Worm (Caenorhabditis elegans): Measurements from ENCODE around the gene rocf-1.

Gene rocf-1

DNA sequence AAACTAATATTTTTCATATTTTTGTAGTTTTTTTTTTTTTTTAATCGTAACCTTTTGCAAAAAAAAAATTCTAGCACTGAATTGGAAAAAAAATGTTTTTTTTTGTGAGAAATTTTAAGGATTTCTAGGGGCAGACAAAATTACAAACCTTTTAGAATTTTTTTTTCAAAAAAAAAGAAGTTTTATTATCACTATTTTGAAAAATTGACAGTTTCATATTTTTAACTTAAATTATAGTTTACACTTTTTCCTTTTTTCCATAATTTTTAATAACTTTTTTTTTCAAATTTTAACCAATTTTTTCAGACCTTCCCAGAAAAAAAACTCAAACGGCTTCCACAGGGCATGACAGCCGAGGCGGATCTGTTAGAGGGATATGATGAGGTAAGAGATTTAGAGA lies 6.7 kb upstream of the rocf-1 start, which contains the start of gene dpf-1:
Gene dpf-1, plus strand, starts transcription at position 301 of the 400 bp plus-strand sequence.
- no peak for TF ChIP-seq ztf-23 (GFP tag; IDR thresholded peaks at IDR 0.05)

- TF ChIP-seq T22C8.4 (GFP tag; IDR thresholded peaks at IDR 0.05) (no peak), klf-2 (GFP tag; conservative IDR thresholded peaks at IDR 0.05) (no peak), tab-1 (GFP tag; IDR thresholded peaks at IDR 0.05) (no peak), med-1 (GFP tag; optimal IDR thresholded peaks at IDR 0.05; ENCODE audit: insufficient read depth) (no peak), ztf-29 (GFP tag; IDR thresholded peaks at IDR 0.05) (no peak), ztf-23 (GFP tag; IDR thresholded peaks at IDR 0.05) (no peak), cog-1 (tag; optimal IDR thresholded peaks at IDR 0.05) (no peak)
Measured at ce11 chrV:15466719-15467118, 2.4 kb upstream of the rocf-1 start.

- TF ChIP-seq ref-1 (GFP tag; conservative IDR thresholded peaks at IDR 0.05) (no peak), ztf-23 (GFP tag; IDR thresholded peaks at IDR 0.05) (no peak)
Measured at ce11 chrV:15466017-15466416, 1.7 kb upstream of the rocf-1 start.

ce11 chrV:15465032-15465727 lies 878 bp upstream of the rocf-1 start, which contains the start of gene pqn-71:
Gene pqn-71, plus strand, starts transcription at chrV:15465677.
- TF ChIP-seq ztf-23 (GFP tag; IDR thresholded peaks at IDR 0.05): peak; percentile 90
- peak; percentile 77; the same call in 1 of the 2 replicates for TF ChIP-seq ref-1 (GFP tag; conservative IDR thresholded peaks at IDR 0.05)
- TF ChIP-seq cog-1 (tag; optimal IDR thresholded peaks at IDR 0.05): peak; percentile 91
- TF ChIP-seq T22C8.4 (GFP tag; IDR thresholded peaks at IDR 0.05): peak; percentile 77
- TF ChIP-seq tab-1 (GFP tag; IDR thresholded peaks at IDR 0.05): peak; percentile 92; the same call in 1 of the 2 replicates
- peak; percentile 88; the same call in 1 of the 2 replicates for TF ChIP-seq klf-2 (GFP tag; conservative IDR thresholded peaks at IDR 0.05)
- peak; percentile 83; the same call in 1 of the 2 replicates for TF ChIP-seq ztf-29 (GFP tag; IDR thresholded peaks at IDR 0.05)
- peak; percentile 68 for TF ChIP-seq med-1 (GFP tag; optimal IDR thresholded peaks at IDR 0.05; ENCODE audit: insufficient read depth)
- peak; percentile 91 for TF ChIP-seq flt-1 (GFP tag; IDR thresholded peaks at IDR 0.05)

ce11 chrV:15459088-15459487 lies 5.2 kb downstream of the rocf-1 start, which contains the start of gene str-71:
Gene str-71, minus strand, starts transcription at chrV:15459188.
- TF ChIP-seq flt-1 (GFP tag; IDR thresholded peaks at IDR 0.05) (no peak), ztf-23 (GFP tag; IDR thresholded peaks at IDR 0.05) (no peak), cog-1 (tag; optimal IDR thresholded peaks at IDR 0.05) (no peak), klf-2 (GFP tag; conservative IDR thresholded peaks at IDR 0.05) (no peak)

DNA sequence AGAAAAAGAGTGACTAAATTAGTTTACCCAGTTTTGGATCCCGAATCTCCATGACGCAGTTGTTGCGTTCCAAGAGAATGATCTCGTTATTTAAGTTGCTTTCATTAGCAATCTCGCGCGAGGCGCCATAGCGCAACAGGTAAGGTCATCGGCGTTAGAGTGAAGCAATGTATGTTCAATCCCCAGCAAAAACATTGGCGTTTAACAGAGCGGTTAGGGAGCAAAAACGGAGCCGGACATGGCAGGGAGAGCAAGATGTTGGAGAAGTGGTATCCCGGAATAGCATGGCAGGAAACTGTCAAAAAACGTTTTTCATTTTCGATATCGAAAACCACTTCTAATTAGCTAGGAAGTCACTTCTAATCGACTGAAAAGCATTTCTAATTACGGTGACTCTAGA lies 10.0 kb downstream of the rocf-1 start:
- TF ChIP-seq ztf-23 (GFP tag; IDR thresholded peaks at IDR 0.05) (0 out of 2 replicates have a peak, but pooled peaks have one; percentile 26), tab-1 (GFP tag; IDR thresholded peaks at IDR 0.05) (no peak)

ce11 chrV:15451421-15451820 lies 12.9 kb downstream of the rocf-1 start, which contains the start of gene srw-33:
Gene srw-33, minus strand, starts transcription at chrV:15451521.
- no peak for TF ChIP-seq ztf-23 (GFP tag; IDR thresholded peaks at IDR 0.05)
- TF ChIP-seq T22C8.4 (GFP tag; IDR thresholded peaks at IDR 0.05): no peak
- no peak for TF ChIP-seq med-1 (GFP tag; optimal IDR thresholded peaks at IDR 0.05; ENCODE audit: insufficient read depth)
- no peak for TF ChIP-seq flt-1 (GFP tag; IDR thresholded peaks at IDR 0.05)
- no peak for TF ChIP-seq ztf-29 (GFP tag; IDR thresholded peaks at IDR 0.05)
- TF ChIP-seq klf-2 (GFP tag; conservative IDR thresholded peaks at IDR 0.05): no peak
- no peak for TF ChIP-seq ref-1 (GFP tag; conservative IDR thresholded peaks at IDR 0.05)
- no peak for TF ChIP-seq tab-1 (GFP tag; IDR thresholded peaks at IDR 0.05)
- no peak for TF ChIP-seq cog-1 (tag; optimal IDR thresholded peaks at IDR 0.05)

DNA sequence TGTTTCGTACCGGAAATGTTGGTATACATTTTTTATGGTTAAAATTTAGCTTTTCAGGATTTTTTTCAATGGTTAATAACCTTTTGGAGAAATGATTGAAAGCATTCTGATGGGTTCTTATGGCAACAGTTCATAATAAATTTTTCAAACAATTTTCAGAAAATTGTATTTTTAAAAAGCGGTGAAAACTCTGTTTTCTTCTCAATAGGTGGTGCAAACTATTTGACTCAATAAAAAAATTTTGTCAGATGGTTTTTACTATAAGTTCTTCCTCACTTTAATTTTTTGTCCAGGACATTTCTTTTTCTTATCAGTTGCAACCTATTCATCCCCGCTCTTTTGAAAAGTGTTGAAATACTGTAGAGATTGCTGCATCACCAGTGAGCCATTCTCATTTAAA lies 15.4 kb downstream of the rocf-1 start, which contains the start of gene T26H5.14:
Gene T26H5.14, plus strand, starts transcription at position 301 of the 400 bp plus-strand sequence.
- TF ChIP-seq klf-2 (GFP tag; conservative IDR thresholded peaks at IDR 0.05) (no peak), flt-1 (GFP tag; IDR thresholded peaks at IDR 0.05) (no peak), ztf-29 (GFP tag; IDR thresholded peaks at IDR 0.05) (no peak), cog-1 (tag; optimal IDR thresholded peaks at IDR 0.05) (no peak), ref-1 (GFP tag; conservative IDR thresholded peaks at IDR 0.05) (no peak), ztf-23 (GFP tag; IDR thresholded peaks at IDR 0.05) (no peak), tab-1 (GFP tag; IDR thresholded peaks at IDR 0.05) (no peak), T22C8.4 (GFP tag; IDR thresholded peaks at IDR 0.05) (no peak), med-1 (GFP tag; optimal IDR thresholded peaks at IDR 0.05; ENCODE audit: insufficient read depth) (no peak)

DNA sequence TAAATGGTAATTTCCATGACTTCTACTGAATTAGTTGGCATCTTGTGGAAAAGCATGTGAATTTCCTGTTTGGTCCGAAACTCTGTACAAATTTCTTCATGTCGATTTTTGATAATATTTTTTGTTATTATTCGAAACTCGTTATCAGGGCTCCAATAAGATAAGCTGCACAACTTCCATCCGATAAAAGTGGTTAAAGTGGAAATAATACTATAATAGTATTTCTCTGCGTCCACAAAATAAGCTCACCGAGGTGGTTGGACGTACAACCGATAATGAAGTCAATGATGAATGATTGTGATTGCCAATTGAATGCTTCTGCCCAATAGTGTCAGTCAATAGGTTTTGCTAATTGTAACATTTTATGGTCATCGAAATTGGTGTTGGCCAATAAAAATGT lies 15.9 kb downstream of the rocf-1 start, which contains the start of gene T26H5.4:
Gene T26H5.4, minus strand, starts transcription at position 294 of the 400 bp plus-strand sequence.
- TF ChIP-seq ztf-29 (GFP tag; IDR thresholded peaks at IDR 0.05): no peak

- no peak for TF ChIP-seq flt-1 (GFP tag; IDR thresholded peaks at IDR 0.05)
Measured at ce11 chrV:15445437-15445836, 18.9 kb downstream of the rocf-1 start, which contains the start of gene srh-239. Gene srh-239, plus strand, starts transcription at chrV:15445737.

ce11 chrV:15444615-15445014 lies 19.7 kb downstream of the rocf-1 start, which contains the start of gene T26H5.9:
Gene T26H5.9, plus strand, starts transcription at chrV:15444916.
- TF ChIP-seq flt-1 (GFP tag; IDR thresholded peaks at IDR 0.05) (no peak), cog-1 (tag; optimal IDR thresholded peaks at IDR 0.05) (no peak), ztf-29 (GFP tag; IDR thresholded peaks at IDR 0.05) (no peak), T22C8.4 (GFP tag; IDR thresholded peaks at IDR 0.05) (no peak), tab-1 (GFP tag; IDR thresholded peaks at IDR 0.05) (no peak), klf-2 (GFP tag; conservative IDR thresholded peaks at IDR 0.05) (no peak), ztf-23 (GFP tag; IDR thresholded peaks at IDR 0.05) (no peak), ref-1 (GFP tag; conservative IDR thresholded peaks at IDR 0.05) (no peak), med-1 (GFP tag; optimal IDR thresholded peaks at IDR 0.05; ENCODE audit: insufficient read depth) (no peak)

Measured in whole organism, midembryonic.